Worm (Caenorhabditis elegans) whole organism, mixed stage, embryonic: ENCODE results near the gene C44C10.5.

Experiments used
- drap-1 ChIP-seq: fragments of 200-800 bp; sonication (Bioruptor generic); optimal IDR thresholded peaks from 3 replicates; lab custom pipeline; 2018; ENCODE audit warnings: mild to moderate bottlenecking, missing genetic modification characterization, missing compliant biosample characterization
- nhr-237 ChIP-seq: fragments of 150-350 bp; optimal IDR thresholded peaks from 2 replicates; lab custom pipeline; 2014; ENCODE audit warnings: missing biosample characterization, missing genetic modification characterization
- pha-4 ChIP-seq: fragments of 150-350 bp; optimal IDR thresholded peaks from 2 replicates; lab custom pipeline; 2018; ENCODE audit warnings: missing biosample characterization, missing genetic modification reagents, missing genetic modification characterization
- tbx-8 ChIP-seq: fragments of 200-800 bp; sonication (Bioruptor generic); optimal IDR thresholded peaks from 2 replicates; lab custom pipeline; 2018; ENCODE audit warnings: mild to moderate bottlenecking, missing genetic modification characterization, moderate library complexity, missing compliant biosample characterization
- unc-39 ChIP-seq: fragments of 150-350 bp; optimal IDR thresholded peaks from 2 replicates; lab custom pipeline; 2014; ENCODE audit warnings: missing biosample characterization, missing genetic modification characterization

ce11 chrX:11661625-11662024 lies 28.7 kb upstream of the C44C10.5 start, which contains the start of gene sfxn-1.5:
- TF ChIP-seq tbx-8 (no peak), pha-4 (tag; lab: Kevin White, UChicago) (no peak), drap-1 (no peak), nhr-237 (tag; lab: Kevin White, UChicago) (no peak), unc-39 (tag; lab: Kevin White, UChicago) (no peak)
